Fruit fly (Drosophila melanogaster) S2 (cell line): ENCODE measurements around the gene net.

Experiments used
- CG8478 ChIP-seq: fragments of >200 bp; optimal IDR thresholded peaks from 2 replicates; lab custom pipeline; 2018
- CTCF ChIP-seq, 2 experiments: fragments of >200 bp; optimal IDR thresholded peaks; 2 replicates each; lab custom pipeline; 2018

dm6 chr2L:123007-123327, 35.8 kb upstream of the net start:
- TF ChIP-seq CTCF (optimal IDR thresholded peaks at IDR 0.05; lab: Kevin White, UChicago) (no peak), CG8478 (lab: Kevin White, UChicago) (no peak)
